Worm (Caenorhabditis elegans) whole organism, midembryonic: Measurements from ENCODE around the gene egl-36.

Experiments used
- T22C8.4 ChIP-seq: fragments of 200-800 bp; sonication (Bioruptor generic); IDR thresholded peaks from 2 replicates; pipeline ENCODE4 v1.3.6; 2022; ENCODE audit warnings: missing genetic modification characterization, missing compliant biosample characterization
- cog-1 ChIP-seq: sonication (generic microtip); optimal IDR thresholded peaks from 2 replicates; lab custom pipeline; 2016; ENCODE audit warnings: missing genetic modification characterization, missing compliant biosample characterization
- flt-1 ChIP-seq: fragments of 200-800 bp; sonication (Bioruptor generic); IDR thresholded peaks from 2 replicates; pipeline ENCODE4 v1.3.6; 2022; ENCODE audit warnings: missing genetic modification characterization, missing compliant biosample characterization
- klf-2 ChIP-seq: fragments of 200-800 bp; sonication (Bioruptor generic); conservative IDR thresholded peaks from 2 replicates; pipeline ENCODE4 v1.3.6; 2022; ENCODE audit warnings: missing genetic modification reagents, missing genetic modification characterization, missing compliant biosample characterization
- med-1 ChIP-seq: sonication (generic microtip); optimal IDR thresholded peaks from 2 replicates; lab custom pipeline; 2017; ENCODE audit warnings: missing genetic modification characterization, mild to moderate bottlenecking, missing compliant biosample characterization, antibody characterized with exemption, missing genetic modification reagents; ENCODE audit not compliant: insufficient read depth
- ref-1 ChIP-seq: fragments of 200-800 bp; sonication (Bioruptor generic); conservative IDR thresholded peaks from 2 replicates; pipeline ENCODE4 v1.3.6; 2022; ENCODE audit warnings: missing genetic modification reagents, missing genetic modification characterization, missing compliant biosample characterization
- tab-1 ChIP-seq: fragments of 200-800 bp; sonication (Bioruptor generic); IDR thresholded peaks from 2 replicates; pipeline ENCODE4 v1.3.6; 2022; ENCODE audit warnings: missing genetic modification characterization, missing compliant biosample characterization
- ztf-23 ChIP-seq: fragments of 200-800 bp; sonication (Bioruptor generic); IDR thresholded peaks from 2 replicates; pipeline ENCODE4 v1.3.6; 2022; ENCODE audit warnings: missing genetic modification reagents, missing genetic modification characterization, missing compliant biosample characterization
- ztf-29 ChIP-seq: fragments of 200-800 bp; sonication (Bioruptor generic); IDR thresholded peaks from 2 replicates; pipeline ENCODE4 v1.3.6; 2022; ENCODE audit warnings: missing genetic modification reagents, missing genetic modification characterization, missing compliant biosample characterization

- TF ChIP-seq T22C8.4: no peak
- no peak for TF ChIP-seq ztf-29 (GFP tag; lab: Robert Waterston, UW)
- no peak for TF ChIP-seq med-1 (GFP tag; lab: Kevin White, UChicago)
- TF ChIP-seq flt-1 (GFP tag; lab: Robert Waterston, UW): no peak
- no peak for TF ChIP-seq ztf-23
- no peak for TF ChIP-seq ref-1
- TF ChIP-seq tab-1: no peak
- TF ChIP-seq klf-2: no peak
- no peak for TF ChIP-seq cog-1 (tag; lab: Kevin White, UChicago)
Observed at ce11 chrX:10691232-10691631, 42.9 kb upstream of the egl-36 start.
